Worm (Caenorhabditis elegans): Measurements from ENCODE around the gene rap-2.

Gene rap-2

ce11 chrV:15082291-15082690, 18.4 kb upstream of the rap-2 start, which contains the start of the genes C01G10.10 and C01G10.9 (continued):
- peak in 1 of 2 experiments; percentile 80 for TF ChIP-seq lsy-2 (tag; optimal IDR thresholded peaks at IDR 0.05)
- TF ChIP-seq nhr-48 (tag; optimal IDR thresholded peaks at IDR 0.05), result peak; percentile 1
- peak; percentile 63 for TF ChIP-seq dpl-1 (GFP tag; optimal IDR thresholded peaks at IDR 0.05)
- TF ChIP-seq hif-1 (tag; optimal IDR thresholded peaks at IDR 0.05), result peak in 1 of 2 experiments; percentile 80
- peak; percentile 1 for TF ChIP-seq F49E8.2 (tag; optimal IDR thresholded peaks at IDR 0.05; ENCODE audit: borderline replicate concordance)
- TF ChIP-seq zip-2 (tag; optimal IDR thresholded peaks at IDR 0.05), result no peak
- TF ChIP-seq nhr-102 (tag; optimal IDR thresholded peaks at IDR 0.05), result peak; percentile 8
- TF ChIP-seq dve-1 (tag; optimal IDR thresholded peaks at IDR 0.05; ENCODE audit: insufficient read depth), result peak; percentile 39
- peak; percentile 74 for TF ChIP-seq lin-38 (GFP tag; IDR thresholded peaks at IDR 0.05)
- peak; percentile 69 for TF ChIP-seq nhr-6 (tag; optimal IDR thresholded peaks at IDR 0.05)
- TF ChIP-seq daf-16 (GFP tag; optimal IDR thresholded peaks at IDR 0.05), result peak in 1 of 2 experiments; percentile 7
- peak; percentile 19 for TF ChIP-seq daf-16 (tag; optimal IDR thresholded peaks at IDR 0.05)

- TF ChIP-seq arid-1 (GFP tag; conservative IDR thresholded peaks at IDR 0.05) (no peak), lir-3 (tag; optimal IDR thresholded peaks at IDR 0.05) (no peak), hlh-11 (tag; optimal IDR thresholded peaks at IDR 0.05) (no peak), lin-15B (tag; optimal IDR thresholded peaks at IDR 0.05) (no peak), daf-8 (GFP tag; IDR thresholded peaks at IDR 0.05) (no peak), tra-1 (GFP tag; IDR thresholded peaks at IDR 0.05) (no peak), madf-5 (GFP tag; IDR thresholded peaks at IDR 0.05) (no peak), attf-4 (tag; optimal IDR thresholded peaks at IDR 0.05) (no peak), daf-12 (tag; optimal IDR thresholded peaks at IDR 0.05) (no peak), mxl-3 (GFP tag; optimal IDR thresholded peaks at IDR 0.05) (no peak), egl-43 (GFP tag; IDR thresholded peaks at IDR 0.05) (no peak), nhr-48 (tag; optimal IDR thresholded peaks at IDR 0.05) (no peak), lin-13 (GFP tag; optimal IDR thresholded peaks at IDR 0.05) (no peak)
These were observed 14.7 kb upstream of the rap-2 start for ce11 chrV:15078560-15078959.

ce11 chrV:15074907-15075306, 11.0 kb upstream of the rap-2 start:
- TF ChIP-seq D1046.2 (GFP tag; IDR thresholded peaks at IDR 0.05), result no peak
- TF ChIP-seq ceh-28 (tag; optimal IDR thresholded peaks at IDR 0.05), result peak; percentile 35
- TF ChIP-seq mes-2 (tag; optimal IDR thresholded peaks at IDR 0.05; ENCODE audit: poor library complexity, severe bottlenecking), result peak; percentile 10
- TF ChIP-seq unc-62 (GFP tag; optimal IDR thresholded peaks at IDR 0.05 in 1 of 2), result peak in 1 of 2 experiments; percentile 25
- no peak for TF ChIP-seq unc-62 (tag; optimal IDR thresholded peaks at IDR 0.05)
- TF ChIP-seq set-16 (GFP tag; IDR thresholded peaks at IDR 0.05), result no peak
- peak; percentile 65 for TF ChIP-seq hmg-1.1 (GFP tag; IDR thresholded peaks at IDR 0.05)
- no peak for TF ChIP-seq ama-1 (optimal IDR thresholded peaks at IDR 0.05)
- peak in 1 of 2 experiments; percentile 32 for TF ChIP-seq lsy-2 (tag; optimal IDR thresholded peaks at IDR 0.05)
- TF ChIP-seq rbr-2 (tag; optimal IDR thresholded peaks at IDR 0.05), result peak; percentile 43
- TF ChIP-seq Y48G9A.11 (GFP tag; IDR thresholded peaks at IDR 0.05), result no peak
- TF ChIP-seq aha-1 (tag), result peak; percentile 80
- no peak for TF ChIP-seq Y105C5A.15 (GFP tag; IDR thresholded peaks at IDR 0.05)
- TF ChIP-seq fkh-10 (GFP tag; optimal IDR thresholded peaks at IDR 0.05), result peak; percentile 82

- TF ChIP-seq rbr-2 (tag; optimal IDR thresholded peaks at IDR 0.05), result no peak
- no peak for TF ChIP-seq mxl-3 (GFP tag; optimal IDR thresholded peaks at IDR 0.05)
- TF ChIP-seq aha-1 (tag), result peak; percentile 71
- no peak for TF ChIP-seq aly-2 (tag; optimal IDR thresholded peaks at IDR 0.05)
These were observed 8.9 kb upstream of the rap-2 start for ce11 chrV:15072738-15073137.

Data from whole organism, L4 larva.